Worm (Caenorhabditis elegans): Measurements from ENCODE around the gene spp-22.

DNA sequence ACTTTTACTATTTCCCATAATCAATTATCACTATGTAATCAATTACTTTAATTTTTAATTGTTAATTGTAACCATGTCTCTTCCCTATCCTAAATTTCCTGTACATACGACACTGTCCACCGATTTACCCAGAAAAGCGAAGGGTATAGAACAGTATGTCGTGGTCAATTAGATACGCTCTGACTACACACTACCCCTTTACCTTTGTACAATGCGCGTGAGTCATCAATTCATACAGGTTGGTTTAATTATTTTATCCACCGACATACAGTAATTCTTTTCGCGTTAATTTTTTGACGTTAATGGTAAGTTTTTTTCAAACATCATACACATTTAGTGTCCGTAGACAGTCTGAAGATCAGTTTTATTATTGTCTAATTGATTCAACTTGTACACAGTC is 29.9 kb upstream of the spp-22 start:
- TF ChIP-seq unc-62 (GFP tag; optimal IDR thresholded peaks at IDR 0.05) (peak; percentile 65), pha-4 (tag; optimal IDR thresholded peaks at IDR 0.05) (peak; percentile 57), dox-1 (GFP tag; IDR thresholded peaks at IDR 0.05) (peak; percentile 97; the same call in 1 of the 2 replicates)

Data from whole organism, young adult.